Worm (Caenorhabditis elegans) whole organism, L2 larva: ENCODE measurements around the gene srh-73.

ENCODE experiments used
- C34F6.9 ChIP-seq: fragments of 150-350 bp; optimal IDR thresholded peaks from 2 replicates; lab custom pipeline; 2014; ENCODE audit warnings: missing biosample characterization, missing genetic modification characterization
- F13H6.1 ChIP-seq: sonication (generic microtip); optimal IDR thresholded peaks from 2 replicates; lab custom pipeline; 2016; ENCODE audit warnings: missing genetic modification characterization, missing compliant biosample characterization
- R02D3.7 ChIP-seq: fragments of 150-350 bp; optimal IDR thresholded peaks from 2 replicates; lab custom pipeline; 2014; ENCODE audit warnings: missing biosample characterization, missing genetic modification characterization
- ZK546.5 ChIP-seq: sonication (generic microtip); optimal IDR thresholded peaks from 2 replicates; lab custom pipeline; 2017; ENCODE audit warnings: missing biosample characterization, missing genetic modification characterization
- aly-2 ChIP-seq: fragments of 150-350 bp; optimal IDR thresholded peaks from 2 replicates; lab custom pipeline; 2014; ENCODE audit warnings: missing biosample characterization, missing genetic modification characterization
- blmp-1 ChIP-seq: sonication (generic microtip); optimal IDR thresholded peaks from 2 replicates; lab custom pipeline; 2017; ENCODE audit warnings: missing genetic modification characterization, mild to moderate bottlenecking, missing compliant biosample characterization, antibody characterized with exemption, moderate library complexity; ENCODE audit not compliant: insufficient read depth
- ceh-82 ChIP-seq: fragments of 150-350 bp; optimal IDR thresholded peaks from 2 replicates; lab custom pipeline; 2014; ENCODE audit warnings: missing biosample characterization, missing genetic modification characterization
- crh-2 ChIP-seq: sonication (generic microtip); optimal IDR thresholded peaks from 2 replicates; lab custom pipeline; 2017; ENCODE audit warnings: missing biosample characterization, missing genetic modification characterization
- dmd-4 ChIP-seq: sonication (generic microtip); optimal IDR thresholded peaks from 2 replicates; lab custom pipeline; 2017; ENCODE audit warnings: missing biosample characterization, missing genetic modification characterization
- elt-3 ChIP-seq: sonication (generic microtip); optimal IDR thresholded peaks from 2 replicates; lab custom pipeline; 2017; ENCODE audit warnings: missing biosample characterization, missing genetic modification characterization
- fos-1 ChIP-seq: fragments of 150-350 bp; optimal IDR thresholded peaks from 2 replicates; lab custom pipeline; 2014; ENCODE audit warnings: missing biosample characterization, missing genetic modification characterization
- gmeb-1 ChIP-seq: fragments of 150-350 bp; optimal IDR thresholded peaks from 2 replicates; lab custom pipeline; 2014; ENCODE audit warnings: missing biosample characterization, missing genetic modification characterization
- lin-13 ChIP-seq: fragments of 150-350 bp; optimal IDR thresholded peaks from 2 replicates; lab custom pipeline; 2014; ENCODE audit warnings: missing biosample characterization, missing genetic modification reagents, missing genetic modification characterization
- lsy-2 ChIP-seq, 2 experiments: fragments of 150-350 bp in 1 of 2; sonication (generic microtip) in 1 of 2; optimal IDR thresholded peaks; 2 replicates each; lab custom pipeline; 2014 to 2017; ENCODE audit warnings: missing biosample characterization in 2 of 2, missing genetic modification characterization in 2 of 2
- mab-5 ChIP-seq: fragments of 150-350 bp; optimal IDR thresholded peaks from 2 replicates; lab custom pipeline; 2014; ENCODE audit warnings: missing biosample characterization, missing genetic modification characterization
- mbf-1 ChIP-seq: sonication (generic microtip); optimal IDR thresholded peaks from 2 replicates; lab custom pipeline; 2017; ENCODE audit warnings: missing biosample characterization, missing genetic modification characterization
- mdl-1 ChIP-seq, 2 experiments: fragments of 150-350 bp in 1 of 2; sonication (generic microtip) in 1 of 2; optimal IDR thresholded peaks; 2 replicates each; lab custom pipeline; 2017; ENCODE audit warnings: missing biosample characterization in 2 of 2, missing genetic modification characterization in 2 of 2
- nhr-10 ChIP-seq: sonication (generic microtip); optimal IDR thresholded peaks from 2 replicates; lab custom pipeline; 2017; ENCODE audit warnings: missing biosample characterization, missing genetic modification characterization
- nhr-21 ChIP-seq: fragments of 150-350 bp; optimal IDR thresholded peaks from 2 replicates; lab custom pipeline; 2014; ENCODE audit warnings: missing biosample characterization, missing genetic modification characterization
- nhr-23 ChIP-seq: fragments of 150-350 bp; optimal IDR thresholded peaks from 2 replicates; lab custom pipeline; 2014; ENCODE audit warnings: missing biosample characterization, missing genetic modification reagents, missing genetic modification characterization
- nhr-25 ChIP-seq: fragments of 150-350 bp; sonication (generic microtip); optimal IDR thresholded peaks from 3 replicates; lab custom pipeline; 2014; ENCODE audit warnings: missing biosample characterization, missing genetic modification characterization
- nhr-77 ChIP-seq: fragments of 150-350 bp; optimal IDR thresholded peaks from 2 replicates; lab custom pipeline; 2014; ENCODE audit warnings: missing biosample characterization, missing genetic modification characterization
- peb-1 ChIP-seq: fragments of 150-350 bp; optimal IDR thresholded peaks from 2 replicates; lab custom pipeline; 2014; ENCODE audit warnings: missing biosample characterization, missing genetic modification characterization
- sem-4 ChIP-seq: fragments of 150-350 bp; optimal IDR thresholded peaks from 2 replicates; lab custom pipeline; 2014; ENCODE audit warnings: missing biosample characterization, missing genetic modification reagents, missing genetic modification characterization
- skn-1 ChIP-seq: sonication (generic microtip); optimal IDR thresholded peaks from 2 replicates; lab custom pipeline; 2017; ENCODE audit warnings: missing biosample characterization, missing genetic modification characterization
- sma-3 ChIP-seq: sonication (generic microtip); optimal IDR thresholded peaks from 2 replicates; lab custom pipeline; 2016; ENCODE audit warnings: missing genetic modification reagents, missing genetic modification characterization, missing compliant biosample characterization
- sma-9 ChIP-seq, 2 experiments: fragments of 150-350 bp in 1 of 2; sonication (generic microtip) in 1 of 2; optimal IDR thresholded peaks; 2 replicates each; lab custom pipeline; 2014 to 2016; ENCODE audit warnings: missing genetic modification characterization in 2 of 2, mild to moderate bottlenecking in 1 of 2, missing biosample characterization in 1 of 2, missing compliant biosample characterization in 1 of 2, missing genetic modification reagents in 1 of 2, moderate library complexity in 1 of 2
- snpc-4 ChIP-seq: fragments of 150-350 bp; optimal IDR thresholded peaks from 2 replicates; lab custom pipeline; 2014; ENCODE audit warnings: missing biosample characterization, missing genetic modification characterization
- unc-55 ChIP-seq: fragments of 150-350 bp; sonication (generic microtip); optimal IDR thresholded peaks from 3 replicates; lab custom pipeline; 2014; ENCODE audit warnings: missing biosample characterization, missing genetic modification reagents, missing genetic modification characterization
- ztf-11 ChIP-seq: sonication (generic microtip); optimal IDR thresholded peaks from 2 replicates; lab custom pipeline; 2017; ENCODE audit warnings: missing biosample characterization, missing genetic modification characterization

Gene srh-73

ce11 chrII:12508650-12509049 lies 3.3 kb upstream of the srh-73 start, which contains the start of gene srh-67:
Gene srh-67 (plus strand): TSS chrII:12508950.
- no peak for TF ChIP-seq mab-5 (tag; lab: Kevin White, UChicago)
- TF ChIP-seq sma-3 (GFP tag; lab: Kevin White, UChicago) = no peak
- no peak for TF ChIP-seq fos-1
- no peak for TF ChIP-seq snpc-4 (tag; lab: Kevin White, UChicago)
- TF ChIP-seq aly-2 (tag; lab: Kevin White, UChicago) = no peak
- no peak for TF ChIP-seq R02D3.7 (tag; lab: Kevin White, UChicago)
- no peak for TF ChIP-seq mbf-1 (tag; lab: Kevin White, UChicago)
- TF ChIP-seq peb-1 (tag; lab: Kevin White, UChicago) = no peak
- TF ChIP-seq ztf-11 (tag; lab: Kevin White, UChicago) = no peak
- TF ChIP-seq ZK546.5 (tag; lab: Kevin White, UChicago) = no peak

- no peak for TF ChIP-seq nhr-21 (tag; lab: Kevin White, UChicago)
- TF ChIP-seq blmp-1 (tag; lab: Kevin White, UChicago) = no peak
- no peak for TF ChIP-seq gmeb-1 (tag; lab: Kevin White, UChicago)
Observed at ce11 chrII:12514620-12515019, 2.7 kb downstream of the srh-73 start, which contains the start of gene srh-69. Gene srh-69 (minus strand): TSS chrII:12514720.

ce11 chrII:12516313-12516712 lies 4.3 kb downstream of the srh-73 start, which contains the start of gene srh-61:
Gene srh-61 (minus strand): TSS chrII:12516413.
- TF ChIP-seq fos-1 = no peak
- TF ChIP-seq lin-13 (GFP tag; lab: Kevin White, UChicago) = no peak

- TF ChIP-seq elt-3 (tag; lab: Kevin White, UChicago) = no peak
- TF ChIP-seq F13H6.1 (tag; lab: Kevin White, UChicago) = no peak
Observed at ce11 chrII:12518008-12518407, 6.0 kb downstream of the srh-73 start.

ce11 chrII:12518809-12519344 lies 6.9 kb downstream of the srh-73 start, which contains the start of gene srh-70:
Gene srh-70 (minus strand): TSS chrII:12518859.
- TF ChIP-seq C34F6.9 (tag; lab: Kevin White, UChicago) = no peak
- TF ChIP-seq mbf-1 (tag; lab: Kevin White, UChicago) = no peak
- TF ChIP-seq nhr-23 (tag; lab: Kevin White, UChicago) = no peak
- peak; percentile 55 for TF ChIP-seq crh-2
- peak; percentile 33 for TF ChIP-seq sma-9 (GFP tag; optimal IDR thresholded peaks at IDR 0.05; lab: Kevin White, UChicago)
- TF ChIP-seq sma-9 (tag; optimal IDR thresholded peaks at IDR 0.05; lab: Kevin White, UChicago) = no peak
- no peak for TF ChIP-seq nhr-77 (tag; lab: Kevin White, UChicago)
- no peak for TF ChIP-seq skn-1 (tag; lab: Kevin White, UChicago)
- TF ChIP-seq lsy-2 (tag; optimal IDR thresholded peaks at IDR 0.05; lab: Kevin White, UChicago) = no peak
- TF ChIP-seq ZK546.5 (tag; lab: Kevin White, UChicago) = no peak
- TF ChIP-seq nhr-25 (tag; lab: Kevin White, UChicago) = no peak
- TF ChIP-seq ceh-82 (tag; lab: Kevin White, UChicago) = no peak
- TF ChIP-seq F13H6.1 (tag; lab: Kevin White, UChicago) = no peak
- TF ChIP-seq lin-13 (GFP tag; lab: Kevin White, UChicago) = no peak
- no peak for TF ChIP-seq ztf-11 (tag; lab: Kevin White, UChicago)
- no peak for TF ChIP-seq dmd-4 (tag; lab: Kevin White, UChicago)
- TF ChIP-seq fos-1 = peak; percentile 78
- TF ChIP-seq R02D3.7 (tag; lab: Kevin White, UChicago) = no peak
- TF ChIP-seq gmeb-1 (tag; lab: Kevin White, UChicago) = no peak
- no peak for TF ChIP-seq mdl-1 (tag; optimal IDR thresholded peaks at IDR 0.05; lab: Kevin White, UChicago)
- no peak for TF ChIP-seq sem-4

- TF ChIP-seq nhr-10 = no peak
- TF ChIP-seq gmeb-1 (tag; lab: Kevin White, UChicago) = no peak
- no peak for TF ChIP-seq sma-3 (GFP tag; lab: Kevin White, UChicago)
- TF ChIP-seq unc-55 (GFP tag; lab: Kevin White, UChicago) = no peak
- TF ChIP-seq C34F6.9 (tag; lab: Kevin White, UChicago) = no peak
Observed at ce11 chrII:12519616-12520015, 7.7 kb downstream of the srh-73 start, which contains the start of gene ceh-99. Gene ceh-99 (plus strand): TSS chrII:12519981.
